Fruit fly (Drosophila melanogaster) whole organism, embryonic: Measurements from ENCODE around the gene Tusp.
A peak's percentile ranks its signal among the peaks of the same experiment; 100 is the strongest.

Source experiments
- Atf3 ChIP-seq: fragments of 200-800 bp; sonication (Bioruptor generic); optimal IDR thresholded peaks from 3 replicates; lab custom pipeline; 2016; ENCODE audit warnings: missing biosample characterization, missing genetic modification characterization
- CG10959 ChIP-seq: fragments of 200-800 bp; sonication (Bioruptor generic); IDR thresholded peaks from 2 replicates; pipeline ENCODE4 v1.3.6; 2022; ENCODE audit warnings: missing biosample characterization, missing genetic modification characterization
- CG12104 ChIP-seq: fragments of 200-800 bp; sonication (Bioruptor generic); optimal IDR thresholded peaks from 3 replicates; lab custom pipeline; 2016; ENCODE audit warnings: missing biosample characterization, missing genetic modification characterization
- CG12219 ChIP-seq: fragments of 200-800 bp; sonication (Bioruptor generic); optimal IDR thresholded peaks from 3 replicates; lab custom pipeline; 2018; ENCODE audit warnings: missing biosample characterization, mild to moderate bottlenecking, missing genetic modification characterization
- CG12659 ChIP-seq: fragments of 200-800 bp; sonication (Bioruptor generic); optimal IDR thresholded peaks from 3 replicates; lab custom pipeline; 2017; ENCODE audit warnings: mild to moderate bottlenecking, missing biosample characterization, missing genetic modification reagents, missing genetic modification characterization
- CG15073 ChIP-seq: fragments of 200-800 bp; sonication (Bioruptor generic); optimal IDR thresholded peaks from 2 replicates; lab custom pipeline; 2016; ENCODE audit warnings: missing biosample characterization, missing genetic modification characterization
- CG16863 ChIP-seq: fragments of 200-800 bp; sonication (Bioruptor generic); optimal IDR thresholded peaks from 3 replicates; lab custom pipeline; 2016; ENCODE audit warnings: missing biosample characterization, missing genetic modification characterization
- CG1792 ChIP-seq: fragments of 200-800 bp; sonication (Bioruptor generic); optimal IDR thresholded peaks from 2 replicates; lab custom pipeline; 2016; ENCODE audit warnings: missing biosample characterization, missing genetic modification characterization
- CG2129 ChIP-seq: fragments of 200-800 bp; sonication (Bioruptor generic); IDR thresholded peaks from 2 replicates; pipeline ENCODE4 v1.3.6; 2022; ENCODE audit warnings: missing biosample characterization, missing genetic modification characterization; ENCODE audit not compliant: partially characterized antibody
- CG3065 ChIP-seq: fragments of 200-800 bp; sonication (Bioruptor generic); optimal IDR thresholded peaks from 2 replicates; lab custom pipeline; 2016; ENCODE audit warnings: missing biosample characterization, missing genetic modification characterization
- CG4282 ChIP-seq: fragments of 200-800 bp; sonication (Bioruptor generic); optimal IDR thresholded peaks from 2 replicates; lab custom pipeline; 2016; ENCODE audit warnings: missing biosample characterization, missing genetic modification characterization
- CG43689 ChIP-seq: fragments of 200-800 bp; sonication (Bioruptor generic); IDR thresholded peaks from 2 replicates; pipeline ENCODE4 v1.3.6; 2022; ENCODE audit warnings: missing biosample characterization, missing genetic modification characterization
- CG7786 ChIP-seq: fragments of 200-800 bp; sonication (Bioruptor generic); optimal IDR thresholded peaks from 2 replicates; lab custom pipeline; 2016; ENCODE audit warnings: missing biosample characterization, missing genetic modification characterization
- CG8089 ChIP-seq: fragments of 200-800 bp; sonication (Bioruptor generic); optimal IDR thresholded peaks from 3 replicates; lab custom pipeline; 2016; ENCODE audit warnings: missing biosample characterization, missing genetic modification characterization
- CG8290 ChIP-seq, 3 experiments: fragments of 200-800 bp; sonication (Bioruptor generic); optimal IDR thresholded peaks; 2 replicates each; lab custom pipeline; 2016 to 2019; ENCODE audit warnings: missing biosample characterization in 3 of 3, missing genetic modification characterization in 3 of 3, mild to moderate bottlenecking in 2 of 3, moderate library complexity in 1 of 3
- CG8388 ChIP-seq: fragments of 200-800 bp; sonication (Bioruptor generic); optimal IDR thresholded peaks from 2 replicates; lab custom pipeline; 2019; ENCODE audit warnings: missing biosample characterization, mild to moderate bottlenecking, missing genetic modification characterization, moderate library complexity
- Chrac-16 ChIP-seq: fragments of 200-800 bp; sonication (Bioruptor generic); optimal IDR thresholded peaks from 3 replicates; lab custom pipeline; 2016; ENCODE audit warnings: missing biosample characterization, missing genetic modification characterization
- HLH3B ChIP-seq: fragments of 200-800 bp; sonication (Bioruptor generic); IDR thresholded peaks from 2 replicates; pipeline ENCODE4 v1.3.6; 2022; ENCODE audit warnings: missing biosample characterization, missing genetic modification characterization
- Hr39 ChIP-seq: fragments of >200 bp; optimal IDR thresholded peaks from 2 replicates; lab custom pipeline; 2017
- Lhr ChIP-seq: fragments of 200-800 bp; sonication (Bioruptor generic); optimal IDR thresholded peaks from 3 replicates; lab custom pipeline; 2017; ENCODE audit warnings: mild to moderate bottlenecking, missing biosample characterization, missing genetic modification reagents, missing genetic modification characterization
- Lim3 ChIP-seq: fragments of 200-800 bp; sonication (Bioruptor generic); IDR thresholded peaks from 2 replicates; pipeline ENCODE4 v1.3.6; 2022; ENCODE audit warnings: missing biosample characterization, missing genetic modification characterization
- MBD-R2 ChIP-seq: fragments of 200-800 bp; sonication (Bioruptor generic); IDR thresholded peaks from 2 replicates; pipeline ENCODE4 v1.3.6; 2022; ENCODE audit warnings: missing biosample characterization, missing genetic modification characterization
- Neu2 ChIP-seq: fragments of 200-800 bp; sonication (Bioruptor generic); optimal IDR thresholded peaks from 3 replicates; lab custom pipeline; 2016; ENCODE audit warnings: missing biosample characterization, missing genetic modification characterization, borderline replicate concordance
- Oaz ChIP-seq: fragments of 200-800 bp; sonication (Bioruptor generic); IDR thresholded peaks from 2 replicates; pipeline ENCODE4 v1.3.6; 2022; ENCODE audit warnings: missing biosample characterization, missing genetic modification characterization
- Oli ChIP-seq: fragments of 200-800 bp; sonication (Bioruptor generic); optimal IDR thresholded peaks from 2 replicates; lab custom pipeline; 2018; ENCODE audit warnings: missing biosample characterization, mild to moderate bottlenecking, missing genetic modification characterization, moderate library complexity
- Sin3A ChIP-seq: fragments of >200 bp; optimal IDR thresholded peaks from 2 replicates; lab custom pipeline; 2018
- TFAM ChIP-seq: fragments of 200-800 bp; sonication (Bioruptor generic); optimal IDR thresholded peaks from 2 replicates; lab custom pipeline; 2017; ENCODE audit warnings: missing biosample characterization, missing genetic modification characterization, inconsistent platforms
- ac ChIP-seq: fragments of 200-800 bp; sonication (Bioruptor generic); optimal IDR thresholded peaks from 3 replicates; lab custom pipeline; 2017; ENCODE audit warnings: missing biosample characterization, mild to moderate bottlenecking, missing genetic modification characterization
- ap ChIP-seq: fragments of 200-800 bp; sonication (Bioruptor generic); IDR thresholded peaks from 2 replicates; pipeline ENCODE4 v1.3.6; 2022; ENCODE audit warnings: missing biosample characterization, missing genetic modification characterization
- ara ChIP-seq: fragments of 200-800 bp; sonication (Bioruptor generic); IDR thresholded peaks from 2 replicates; pipeline ENCODE4 v1.3.6; 2022; ENCODE audit warnings: missing biosample characterization, missing genetic modification characterization
- az2 ChIP-seq: fragments of 200-800 bp; sonication (Bioruptor generic); optimal IDR thresholded peaks from 3 replicates; lab custom pipeline; 2016; ENCODE audit warnings: missing biosample characterization, missing genetic modification characterization
- bsh ChIP-seq, 2 experiments: fragments of 200-800 bp; sonication (Bioruptor generic); optimal IDR thresholded peaks; 2 replicates each; lab custom pipeline; 2017 to 2018; ENCODE audit warnings: mild to moderate bottlenecking in 2 of 2, missing biosample characterization in 2 of 2, missing genetic modification characterization in 2 of 2, moderate library complexity in 1 of 2
- chinmo ChIP-seq: fragments of 200-800 bp; sonication (Bioruptor generic); IDR thresholded peaks from 4 replicates; pipeline ENCODE4 v1.3.6; 2022; ENCODE audit warnings: missing biosample characterization, missing genetic modification characterization; ENCODE audit not compliant: partially characterized antibody
- dati ChIP-seq: fragments of 200-800 bp; sonication (Bioruptor generic); IDR thresholded peaks from 2 replicates; pipeline ENCODE4 v1.3.6; 2022; ENCODE audit warnings: missing biosample characterization, missing genetic modification characterization
- fd3F ChIP-seq: fragments of 200-800 bp; sonication (Bioruptor generic); optimal IDR thresholded peaks from 2 replicates; lab custom pipeline; 2018; ENCODE audit warnings: missing biosample characterization, mild to moderate bottlenecking, missing genetic modification characterization, moderate library complexity
- fd96Cb ChIP-seq: fragments of 200-800 bp; sonication (Bioruptor generic); optimal IDR thresholded peaks from 2 replicates; lab custom pipeline; 2018; ENCODE audit warnings: missing biosample characterization, mild to moderate bottlenecking, missing genetic modification characterization, moderate library complexity
- fru ChIP-seq: fragments of >200 bp; optimal IDR thresholded peaks from 2 replicates; lab custom pipeline; 2017
- ken ChIP-seq: fragments of 200-800 bp; sonication (Bioruptor generic); IDR thresholded peaks from 3 replicates; pipeline ENCODE4 v1.3.6; 2022; ENCODE audit warnings: missing biosample characterization, missing genetic modification characterization
- lab ChIP-seq: fragments of 200-800 bp; sonication (Bioruptor generic); optimal IDR thresholded peaks from 3 replicates; lab custom pipeline; 2017; ENCODE audit warnings: missing biosample characterization, missing genetic modification characterization, mild to moderate bottlenecking, moderate library complexity, missing genetic modification reagents
- lov ChIP-seq, 2 experiments: fragments of 200-800 bp in 1 of 2; fragments of >200 bp in 1 of 2; sonication (Bioruptor generic) in 1 of 2; IDR thresholded peaks in 1 of 2; optimal IDR thresholded peaks in 1 of 2; 2 replicates in 1 of 2; 3 replicates in 1 of 2; pipeline versions ENCODE4 v1.3.6 to Lab custom; 2017 to 2022; ENCODE audit warnings: missing biosample characterization in 1 of 2, missing genetic modification characterization in 1 of 2
- mam ChIP-seq: fragments of 200-800 bp; sonication (Bioruptor generic); optimal IDR thresholded peaks from 3 replicates; lab custom pipeline; 2016; ENCODE audit warnings: missing biosample characterization, missing genetic modification characterization
- mld ChIP-seq: fragments of 200-800 bp; sonication (Bioruptor generic); IDR thresholded peaks from 3 replicates; pipeline ENCODE4 v1.3.6; 2022; ENCODE audit warnings: missing biosample characterization, missing genetic modification characterization; ENCODE audit not compliant: partially characterized antibody
- odd ChIP-seq: fragments of 200-800 bp; sonication (Bioruptor generic); optimal IDR thresholded peaks from 2 replicates; lab custom pipeline; 2017; ENCODE audit warnings: missing biosample characterization, mild to moderate bottlenecking, missing genetic modification characterization
- phol ChIP-seq: fragments of 200-800 bp; sonication (Bioruptor generic); optimal IDR thresholded peaks from 3 replicates; lab custom pipeline; 2018; ENCODE audit warnings: missing biosample characterization, mild to moderate bottlenecking, missing genetic modification characterization, moderate library complexity
- sens-2 ChIP-seq: fragments of 200-800 bp; sonication (Bioruptor generic); IDR thresholded peaks from 2 replicates; pipeline ENCODE4 v1.3.6; 2022; ENCODE audit warnings: missing biosample characterization, missing genetic modification characterization
- sim ChIP-seq: fragments of 200-800 bp; sonication (Bioruptor generic); IDR thresholded peaks from 2 replicates; pipeline ENCODE4 v1.3.6; 2022; ENCODE audit warnings: missing biosample characterization, missing genetic modification characterization
- tgo ChIP-seq: fragments of 200-800 bp; sonication (Bioruptor generic); IDR thresholded peaks from 3 replicates; pipeline ENCODE4 v1.3.6; 2022; ENCODE audit warnings: missing biosample characterization, missing genetic modification characterization
- tio ChIP-seq: fragments of 200-800 bp; sonication (Bioruptor generic); optimal IDR thresholded peaks from 2 replicates; lab custom pipeline; 2017; ENCODE audit warnings: missing biosample characterization, missing genetic modification characterization, inconsistent platforms
- tna ChIP-seq: fragments of 200-800 bp; sonication (Bioruptor generic); IDR thresholded peaks from 2 replicates; pipeline ENCODE4 v1.3.6; 2022; ENCODE audit warnings: missing biosample characterization, missing genetic modification characterization; ENCODE audit not compliant: partially characterized antibody

Gene Tusp

DNA sequence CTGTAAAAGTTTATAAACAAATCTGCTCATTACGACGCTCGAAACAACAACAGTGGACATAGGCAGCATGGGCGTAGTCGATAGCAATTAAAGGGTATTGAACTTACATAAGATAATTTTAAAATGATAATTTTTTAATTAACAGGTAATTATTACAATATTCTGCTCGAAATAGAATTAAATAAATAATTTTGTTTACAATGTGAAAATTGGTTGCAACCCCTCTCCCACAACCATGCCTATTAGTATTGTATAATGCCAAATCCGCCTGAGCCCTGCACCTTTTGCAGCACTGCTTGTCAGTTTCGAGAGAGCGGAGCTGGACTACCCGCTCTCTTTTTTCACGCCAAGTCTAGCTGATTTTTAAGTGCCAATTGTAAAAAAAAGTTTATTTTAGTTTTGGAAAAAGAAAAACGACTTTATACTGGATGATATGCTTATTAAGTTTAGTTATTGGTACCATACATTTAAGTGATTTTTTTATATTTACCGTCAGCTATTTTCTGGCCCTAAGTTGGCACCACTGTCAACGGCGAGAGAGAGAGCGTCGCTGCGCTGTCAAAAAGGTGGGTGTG, 28.4 kb downstream of the Tusp start, which contains the start of the genes CG5611 and Mtl (continued):
- TF ChIP-seq ken (GFP tag; lab: Robert Waterston, UW): peak; percentile 100
- TF ChIP-seq HLH3B: peak; percentile 100
- TF ChIP-seq fru (lab: Kevin White, UChicago): no peak
- no peak for TF ChIP-seq mld (GFP tag; lab: Robert Waterston, UW)
- TF ChIP-seq tna (GFP tag; lab: Robert Waterston, UW): no peak
- TF ChIP-seq bsh (GFP tag; optimal IDR thresholded peaks at IDR 0.05; lab: Kevin White, UChicago): peak; percentile 93 to 100
- TF ChIP-seq sens-2: peak; percentile 99
- TF ChIP-seq CG12219: peak; percentile 99
- TF ChIP-seq tio: peak; percentile 99
- TF ChIP-seq CG15073 (GFP tag; lab: Kevin White, UChicago): peak; percentile 93
- peak; percentile 99 for TF ChIP-seq odd (GFP tag; lab: Kevin White, UChicago)
- TF ChIP-seq CG7786 (GFP tag; lab: Kevin White, UChicago): peak; percentile 97
- peak; percentile 99 for TF ChIP-seq dati (GFP tag; lab: Robert Waterston, UW)
- peak; percentile 73 for TF ChIP-seq Sin3A (lab: Kevin White, UChicago)
- peak; percentile 99 for TF ChIP-seq CG3065 (GFP tag; lab: Kevin White, UChicago)
- TF ChIP-seq Oaz (GFP tag; lab: Robert Waterston, UW): peak; percentile 100
- peak; percentile 99 for TF ChIP-seq Lhr (GFP tag; lab: Kevin White, UChicago)
- TF ChIP-seq mam (GFP tag; lab: Kevin White, UChicago): peak; percentile 99
- peak; percentile 100 for TF ChIP-seq Chrac-16 (GFP tag; lab: Kevin White, UChicago)
- TF ChIP-seq CG8388 (GFP tag; lab: Kevin White, UChicago): peak; percentile 99
- peak; percentile 99 for TF ChIP-seq Lim3 (GFP tag; lab: Robert Waterston, UW)
- peak; percentile 100 for TF ChIP-seq az2
- TF ChIP-seq CG4282 (GFP tag; lab: Kevin White, UChicago): peak; percentile 95
- peak; percentile 99 for TF ChIP-seq sim (GFP tag; lab: Robert Waterston, UW)
- no peak for TF ChIP-seq Hr39 (lab: Kevin White, UChicago)
- TF ChIP-seq TFAM: peak; percentile 95
- peak; percentile 100 for TF ChIP-seq CG12659 (GFP tag; lab: Kevin White, UChicago)
- TF ChIP-seq CG2129: no peak
- TF ChIP-seq fd3F (GFP tag; lab: Kevin White, UChicago): peak; percentile 100
- peak; percentile 96 for TF ChIP-seq CG8089 (GFP tag; lab: Kevin White, UChicago)
- peak; percentile 100 for TF ChIP-seq CG10959 (GFP tag; lab: Robert Waterston, UW)
- peak; percentile 100 for TF ChIP-seq phol (tag; lab: Kevin White, UChicago)
- peak; percentile 100 for TF ChIP-seq tgo (GFP tag; lab: Robert Waterston, UW)
- peak; percentile 92 for TF ChIP-seq Atf3 (GFP tag; lab: Kevin White, UChicago)
- peak; percentile 100 for TF ChIP-seq lab
- TF ChIP-seq ap: peak; percentile 100
- TF ChIP-seq MBD-R2: peak; percentile 100
- peak; percentile 100 for TF ChIP-seq ara
- TF ChIP-seq CG8290 (GFP tag; optimal IDR thresholded peaks at IDR 0.05; lab: Kevin White, UChicago): peak; percentile 99
- TF ChIP-seq CG8290 (tag; optimal IDR thresholded peaks at IDR 0.05; lab: Kevin White, UChicago): peak; percentile 97 to 99
- peak; percentile 100 for TF ChIP-seq Oli (tag; lab: Kevin White, UChicago)
- peak; percentile 71 for TF ChIP-seq Neu2 (GFP tag; lab: Kevin White, UChicago)
- no peak for TF ChIP-seq lov (optimal IDR thresholded peaks at IDR 0.05; lab: Kevin White, UChicago)
- TF ChIP-seq lov (GFP tag; IDR thresholded peaks at IDR 0.05; lab: Robert Waterston, UW): peak; percentile 99
- TF ChIP-seq CG43689 (GFP tag; lab: Robert Waterston, UW): peak; percentile 100
- TF ChIP-seq CG12104 (GFP tag; lab: Kevin White, UChicago): peak; percentile 99
- TF ChIP-seq chinmo (GFP tag; lab: Robert Waterston, UW): no peak
- peak; percentile 100 for TF ChIP-seq fd96Cb (tag; lab: Kevin White, UChicago)
- peak; percentile 95 for TF ChIP-seq CG1792 (GFP tag; lab: Kevin White, UChicago)
- TF ChIP-seq ac (GFP tag; lab: Kevin White, UChicago): peak; percentile 98
- TF ChIP-seq CG16863 (GFP tag; lab: Kevin White, UChicago): peak; percentile 97
- TF ChIP-seq, all 482 proteins: peak for 453
